Worm (Caenorhabditis elegans) whole organism, L1 larva: ENCODE measurements around the gene drd-1.

Source experiments
- ama-1 ChIP-seq: fragments of 150-350 bp; optimal IDR thresholded peaks from 2 replicates; lab custom pipeline; 2014
- ceh-82 ChIP-seq, 3 experiments: fragments of 150-350 bp in 1 of 3; sonication (generic microtip) in 2 of 3; optimal IDR thresholded peaks; 2 replicates each; lab custom pipeline; 2014 to 2017; ENCODE audit warnings: missing biosample characterization in 3 of 3, missing genetic modification characterization in 3 of 3
- lin-35 ChIP-seq, 2 experiments: fragments of 150-350 bp; optimal IDR thresholded peaks; 2 replicates each; lab custom pipeline; 2014; ENCODE audit warnings: missing biosample characterization in 2 of 2, missing genetic modification characterization in 2 of 2, missing genetic modification reagents in 2 of 2
- nhr-237 ChIP-seq: fragments of 150-350 bp; optimal IDR thresholded peaks from 2 replicates; lab custom pipeline; 2014; ENCODE audit warnings: missing biosample characterization, missing genetic modification characterization
- pag-3 ChIP-seq: sonication (generic microtip); optimal IDR thresholded peaks from 2 replicates; lab custom pipeline; 2017; ENCODE audit warnings: missing genetic modification characterization, mild to moderate bottlenecking, missing compliant biosample characterization, antibody characterized with exemption, borderline replicate concordance; ENCODE audit not compliant: insufficient read depth

- TF ChIP-seq nhr-237 (no peak), ama-1 (lab: Kevin White, UChicago) (no peak), pag-3 (tag; lab: Kevin White, UChicago) (no peak), lin-35 (GFP tag; optimal IDR thresholded peaks at IDR 0.05; lab: Kevin White, UChicago) (no peak), ceh-82 (tag; optimal IDR thresholded peaks at IDR 0.05; lab: Kevin White, UChicago) (no peak)
These were observed 25.1 kb downstream of the drd-1 start for ce11 chrII:8412935-8413334.
